Fruit fly (Drosophila melanogaster) whole organism, embryonic: ENCODE measurements around the gene CG34450.

Source experiments
- Abd-B ChIP-seq: fragments of 200-800 bp; sonication (Bioruptor generic); optimal IDR thresholded peaks from 2 replicates; lab custom pipeline; 2018; ENCODE audit warnings: missing biosample characterization, mild to moderate bottlenecking, missing genetic modification characterization, moderate library complexity
- CG1024 ChIP-seq: fragments of 200-800 bp; sonication (Bioruptor generic); IDR thresholded peaks from 2 replicates; pipeline ENCODE4 v1.3.6; 2022; ENCODE audit warnings: missing biosample characterization, missing genetic modification characterization
- CG10654 ChIP-seq: fragments of 200-800 bp; sonication (Bioruptor generic); optimal IDR thresholded peaks from 2 replicates; lab custom pipeline; 2016; ENCODE audit warnings: missing biosample characterization, missing genetic modification characterization
- CG10959 ChIP-seq: fragments of 200-800 bp; sonication (Bioruptor generic); IDR thresholded peaks from 2 replicates; pipeline ENCODE4 v1.3.6; 2022; ENCODE audit warnings: missing biosample characterization, missing genetic modification characterization
- CG11247 ChIP-seq: fragments of 200-800 bp; sonication (Bioruptor generic); IDR thresholded peaks from 2 replicates; pipeline ENCODE4 v1.3.6; 2022; ENCODE audit warnings: missing biosample characterization, missing genetic modification characterization
- CG12071 ChIP-seq: fragments of 200-800 bp; sonication (Bioruptor generic); optimal IDR thresholded peaks from 3 replicates; lab custom pipeline; 2018; ENCODE audit warnings: missing biosample characterization, mild to moderate bottlenecking, missing genetic modification characterization
- CG12659 ChIP-seq: fragments of 200-800 bp; sonication (Bioruptor generic); optimal IDR thresholded peaks from 3 replicates; lab custom pipeline; 2017; ENCODE audit warnings: mild to moderate bottlenecking, missing biosample characterization, missing genetic modification reagents, missing genetic modification characterization
- CG12769 ChIP-seq: fragments of 200-800 bp; sonication (Bioruptor generic); optimal IDR thresholded peaks from 2 replicates; lab custom pipeline; 2019; ENCODE audit warnings: missing biosample characterization, mild to moderate bottlenecking, missing genetic modification characterization, moderate library complexity
- CG12942 ChIP-seq: fragments of 200-800 bp; sonication (Bioruptor generic); optimal IDR thresholded peaks from 3 replicates; lab custom pipeline; 2016; ENCODE audit warnings: missing biosample characterization, missing genetic modification characterization
- CG13296 ChIP-seq: fragments of 200-800 bp; sonication (Bioruptor generic); optimal IDR thresholded peaks from 3 replicates; lab custom pipeline; 2018; ENCODE audit warnings: missing biosample characterization, mild to moderate bottlenecking, missing genetic modification characterization
- CG13424 ChIP-seq: fragments of 200-800 bp; sonication (Bioruptor generic); optimal IDR thresholded peaks from 2 replicates; lab custom pipeline; 2019; ENCODE audit warnings: missing biosample characterization, mild to moderate bottlenecking, missing genetic modification characterization, moderate library complexity
- CG14710 ChIP-seq: fragments of 200-800 bp; sonication (Bioruptor generic); optimal IDR thresholded peaks from 3 replicates; lab custom pipeline; 2019; ENCODE audit warnings: missing biosample characterization, mild to moderate bottlenecking, missing genetic modification characterization, moderate library complexity
- CG18011 ChIP-seq: fragments of 200-800 bp; sonication (Bioruptor generic); optimal IDR thresholded peaks from 2 replicates; lab custom pipeline; 2017; ENCODE audit warnings: missing biosample characterization, missing genetic modification characterization, mild to moderate bottlenecking, moderate library complexity, missing genotype
- CG2199 ChIP-seq: fragments of 200-800 bp; sonication (Bioruptor generic); IDR thresholded peaks from 3 replicates; pipeline ENCODE4 v1.3.6; 2022; ENCODE audit warnings: missing biosample characterization, missing genetic modification characterization
- CG2678 ChIP-seq: fragments of 200-800 bp; sonication (Bioruptor generic); optimal IDR thresholded peaks from 3 replicates; lab custom pipeline; 2019; ENCODE audit warnings: missing biosample characterization, mild to moderate bottlenecking, missing genetic modification characterization, moderate library complexity
- CG31441 ChIP-seq: fragments of 200-800 bp; sonication (Bioruptor generic); IDR thresholded peaks from 2 replicates; pipeline ENCODE4 v1.3.6; 2022; ENCODE audit warnings: missing biosample characterization, missing genetic modification characterization
- CG3163 ChIP-seq: fragments of 200-800 bp; sonication (Bioruptor generic); optimal IDR thresholded peaks from 3 replicates; lab custom pipeline; 2016; ENCODE audit warnings: missing biosample characterization, missing genetic modification characterization
- CG3281 ChIP-seq: fragments of 200-800 bp; sonication (Bioruptor generic); optimal IDR thresholded peaks from 3 replicates; lab custom pipeline; 2017; ENCODE audit warnings: missing biosample characterization, mild to moderate bottlenecking, missing genetic modification characterization
- CG4404 ChIP-seq: fragments of 200-800 bp; sonication (Bioruptor generic); IDR thresholded peaks from 2 replicates; pipeline ENCODE4 v1.3.6; 2022; ENCODE audit warnings: missing biosample characterization, missing genetic modification characterization
- CG4617 ChIP-seq: fragments of 200-800 bp; sonication (Bioruptor generic); optimal IDR thresholded peaks from 3 replicates; lab custom pipeline; 2016; ENCODE audit warnings: missing biosample characterization, missing genetic modification characterization, borderline replicate concordance
- CG6254 ChIP-seq: fragments of 200-800 bp; sonication (Bioruptor generic); optimal IDR thresholded peaks from 3 replicates; lab custom pipeline; 2017; ENCODE audit warnings: mild to moderate bottlenecking, missing biosample characterization, missing genetic modification reagents, missing genetic modification characterization
- CG6765 ChIP-seq: fragments of 200-800 bp; sonication (Bioruptor generic); optimal IDR thresholded peaks from 3 replicates; lab custom pipeline; 2017; ENCODE audit warnings: missing biosample characterization, mild to moderate bottlenecking, missing genetic modification characterization
- CG6813 ChIP-seq: fragments of 200-800 bp; sonication (Bioruptor generic); optimal IDR thresholded peaks from 2 replicates; lab custom pipeline; 2017; ENCODE audit warnings: missing biosample characterization, missing genetic modification characterization, mild to moderate bottlenecking, moderate library complexity, missing genetic modification reagents
- CG8290 ChIP-seq, 3 experiments: fragments of 200-800 bp; sonication (Bioruptor generic); optimal IDR thresholded peaks; 2 replicates each; lab custom pipeline; 2016 to 2019; ENCODE audit warnings: missing biosample characterization in 3 of 3, missing genetic modification characterization in 3 of 3, mild to moderate bottlenecking in 2 of 3, moderate library complexity in 1 of 3
- CG8388 ChIP-seq: fragments of 200-800 bp; sonication (Bioruptor generic); optimal IDR thresholded peaks from 2 replicates; lab custom pipeline; 2019; ENCODE audit warnings: missing biosample characterization, mild to moderate bottlenecking, missing genetic modification characterization, moderate library complexity
- CG9609 ChIP-seq: fragments of 200-800 bp; sonication (Bioruptor generic); optimal IDR thresholded peaks from 3 replicates; lab custom pipeline; 2016; ENCODE audit warnings: missing biosample characterization, missing genetic modification characterization
- CG9817 ChIP-seq: fragments of 200-800 bp; sonication (Bioruptor generic); optimal IDR thresholded peaks from 2 replicates; lab custom pipeline; 2018; ENCODE audit warnings: missing biosample characterization, mild to moderate bottlenecking, missing genetic modification characterization, moderate library complexity
- CG9932 ChIP-seq: fragments of 200-800 bp; sonication (Bioruptor generic); IDR thresholded peaks from 2 replicates; pipeline ENCODE4 v1.3.6; 2022; ENCODE audit warnings: missing biosample characterization, missing genetic modification characterization
- Dad ChIP-seq: fragments of 200-800 bp; sonication (Bioruptor generic); optimal IDR thresholded peaks from 3 replicates; lab custom pipeline; 2016; ENCODE audit warnings: missing biosample characterization, missing genetic modification characterization
- Dbx ChIP-seq: fragments of 200-800 bp; sonication (Bioruptor generic); IDR thresholded peaks from 3 replicates; pipeline ENCODE4 v1.3.6; 2022; ENCODE audit warnings: missing biosample characterization, missing genetic modification characterization
- HmgZ ChIP-seq: fragments of 200-800 bp; sonication (Bioruptor generic); optimal IDR thresholded peaks from 2 replicates; lab custom pipeline; 2018; ENCODE audit warnings: missing biosample characterization, mild to moderate bottlenecking, missing genetic modification characterization
- Max ChIP-seq: fragments of 200-800 bp; sonication (Bioruptor generic); optimal IDR thresholded peaks from 2 replicates; lab custom pipeline; 2016; ENCODE audit warnings: missing biosample characterization, mild to moderate bottlenecking, missing genetic modification characterization
- Ravus ChIP-seq: fragments of 200-800 bp; sonication (Bioruptor generic); IDR thresholded peaks from 2 replicates; pipeline ENCODE4 v1.3.6; 2022; ENCODE audit warnings: missing biosample characterization, missing genetic modification characterization
- Sox102F ChIP-seq: fragments of 200-800 bp; sonication (Bioruptor generic); optimal IDR thresholded peaks from 2 replicates; lab custom pipeline; 2018; ENCODE audit warnings: missing biosample characterization, mild to moderate bottlenecking, missing genetic modification characterization, moderate library complexity
- Ssrp ChIP-seq: fragments of 200-800 bp; sonication (Bioruptor generic); optimal IDR thresholded peaks from 2 replicates; lab custom pipeline; 2018; ENCODE audit warnings: missing biosample characterization, mild to moderate bottlenecking, missing genetic modification characterization, moderate library complexity
- Taf1 ChIP-seq: fragments of 200-800 bp; sonication (Bioruptor generic); IDR thresholded peaks from 2 replicates; pipeline ENCODE4 v1.3.6; 2022; ENCODE audit warnings: missing biosample characterization, missing genetic modification characterization
- Xrp1 ChIP-seq: fragments of 200-800 bp; sonication (Bioruptor generic); IDR thresholded peaks from 2 replicates; pipeline ENCODE4 v1.3.6; 2022; ENCODE audit warnings: missing biosample characterization, missing genetic modification characterization
- crol ChIP-seq: fragments of 200-800 bp; sonication (Bioruptor generic); IDR thresholded peaks from 2 replicates; pipeline ENCODE4 v1.3.6; 2022; ENCODE audit warnings: missing biosample characterization, missing genetic modification characterization
- ems ChIP-seq: fragments of 200-800 bp; sonication (Bioruptor generic); optimal IDR thresholded peaks from 3 replicates; lab custom pipeline; 2016; ENCODE audit warnings: missing biosample characterization, missing genetic modification characterization
- en ChIP-seq: fragments of 200-800 bp; sonication (Bioruptor generic); optimal IDR thresholded peaks from 2 replicates; lab custom pipeline; 2016; ENCODE audit warnings: missing biosample characterization, missing genetic modification characterization
- gcm ChIP-seq: fragments of 200-800 bp; sonication (Bioruptor generic); optimal IDR thresholded peaks from 2 replicates; lab custom pipeline; 2019; ENCODE audit warnings: missing biosample characterization, mild to moderate bottlenecking, missing genetic modification characterization, moderate library complexity
- insv ChIP-seq, 2 experiments: fragments of 200-800 bp; sonication (Bioruptor generic); optimal IDR thresholded peaks; 3 replicates each; lab custom pipeline; 2016 to 2018; ENCODE audit warnings: missing biosample characterization in 2 of 2, missing genetic modification characterization in 2 of 2
- mam ChIP-seq: fragments of 200-800 bp; sonication (Bioruptor generic); optimal IDR thresholded peaks from 3 replicates; lab custom pipeline; 2016; ENCODE audit warnings: missing biosample characterization, missing genetic modification characterization
- psq ChIP-seq: fragments of 200-800 bp; sonication (Bioruptor generic); optimal IDR thresholded peaks from 2 replicates; lab custom pipeline; 2017; ENCODE audit warnings: missing biosample characterization, missing genetic modification characterization
- repo ChIP-seq: fragments of 200-800 bp; sonication (Bioruptor generic); optimal IDR thresholded peaks from 2 replicates; lab custom pipeline; 2016; ENCODE audit warnings: missing biosample characterization, missing genetic modification characterization
- sisA ChIP-seq: fragments of 200-800 bp; sonication (Bioruptor generic); IDR thresholded peaks from 2 replicates; pipeline ENCODE4 v1.3.6; 2022; ENCODE audit warnings: missing biosample characterization, missing genetic modification characterization
- ttk ChIP-seq: fragments of 200-800 bp; sonication (Bioruptor generic); IDR thresholded peaks from 2 replicates; pipeline ENCODE4 v2.1.2; 2022; ENCODE audit warnings: missing biosample characterization, missing genetic modification characterization
- yki ChIP-seq: fragments of >200 bp; optimal IDR thresholded peaks from 3 replicates; lab custom pipeline; 2018
- zen ChIP-seq: fragments of 200-800 bp; sonication (Bioruptor generic); optimal IDR thresholded peaks from 3 replicates; lab custom pipeline; 2018; ENCODE audit warnings: missing biosample characterization, mild to moderate bottlenecking, missing genetic modification characterization, moderate library complexity

The CG34450 gene

DNA sequence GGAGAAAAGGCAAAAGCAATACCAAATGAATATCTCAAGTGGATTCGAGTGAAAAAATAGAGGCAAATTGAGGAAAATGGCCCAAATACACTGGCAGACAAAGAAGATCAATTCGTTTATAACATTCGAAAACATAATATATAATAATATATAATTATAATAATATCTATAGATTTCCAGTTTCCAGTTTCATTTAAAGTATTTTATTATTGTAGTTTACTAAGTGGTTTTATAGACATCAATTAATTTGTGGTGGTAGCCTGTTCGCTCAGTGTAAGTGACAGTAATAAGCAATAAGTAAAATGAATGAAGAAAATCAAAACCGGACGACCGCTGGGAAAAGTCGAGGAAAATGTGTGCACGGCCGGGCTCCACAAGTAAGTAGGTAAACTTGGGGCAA is 20.0 kb upstream of the CG34450 start (continued):
- TF ChIP-seq sisA (GFP tag; lab: Robert Waterston, UW) (no peak), CG6254 (GFP tag; lab: Kevin White, UChicago) (peak; percentile 30), CG12942 (GFP tag; lab: Kevin White, UChicago) (no peak), insv (GFP tag; optimal IDR thresholded peaks at IDR 0.05; lab: Kevin White, UChicago) (no peak), ems (GFP tag; lab: Kevin White, UChicago) (no peak), CG4404 (no peak), crol (GFP tag; lab: Robert Waterston, UW) (no peak), en (GFP tag; lab: Kevin White, UChicago) (no peak), CG12659 (GFP tag; lab: Kevin White, UChicago) (peak; percentile 31), Max (GFP tag; lab: Kevin White, UChicago) (no peak), CG6765 (GFP tag; lab: Kevin White, UChicago) (no peak), CG9932 (GFP tag; lab: Robert Waterston, UW) (peak; percentile 35; the same call in 1 of the 2 replicates), Abd-B (GFP tag; lab: Kevin White, UChicago) (peak; percentile 16), CG3163 (GFP tag; lab: Kevin White, UChicago) (no peak)

- peak; percentile 64 for TF ChIP-seq CG31441
- TF ChIP-seq CG2678 (tag; lab: Kevin White, UChicago): peak; percentile 69
- TF ChIP-seq CG6254 (GFP tag; lab: Kevin White, UChicago): peak; percentile 20
- peak; percentile 47; the same call in 1 of the 2 replicates for TF ChIP-seq CG11247 (GFP tag; lab: Robert Waterston, UW)
- no peak for TF ChIP-seq psq (GFP tag; lab: Kevin White, UChicago)
- peak; percentile 43 for TF ChIP-seq CG12071
- TF ChIP-seq mam (GFP tag; lab: Kevin White, UChicago): peak; percentile 3
- 0 out of 3 replicates have a peak, but pooled peaks have one; percentile 26 for TF ChIP-seq Dbx (GFP tag; lab: Robert Waterston, UW)
- TF ChIP-seq CG3163 (GFP tag; lab: Kevin White, UChicago): no peak
- peak; percentile 54 for TF ChIP-seq ttk (GFP tag; lab: Robert Waterston, UW)
- TF ChIP-seq Ssrp (tag; lab: Kevin White, UChicago): peak; percentile 49
- peak; percentile 29 for TF ChIP-seq Dad (GFP tag; lab: Kevin White, UChicago)
- TF ChIP-seq Ravus: no peak
- TF ChIP-seq CG9817 (tag; lab: Kevin White, UChicago): peak; percentile 29
- TF ChIP-seq CG13296 (GFP tag; lab: Kevin White, UChicago): peak; percentile 19
- TF ChIP-seq HmgZ (tag; lab: Kevin White, UChicago): no peak
- TF ChIP-seq zen: peak; percentile 44
- no peak for TF ChIP-seq CG8290 (GFP tag; optimal IDR thresholded peaks at IDR 0.05; lab: Kevin White, UChicago)
- peak in 1 of 2 experiments; percentile 81 for TF ChIP-seq CG8290 (tag; optimal IDR thresholded peaks at IDR 0.05; lab: Kevin White, UChicago)
- no peak for TF ChIP-seq Xrp1 (GFP tag; lab: Robert Waterston, UW)
- TF ChIP-seq CG10654: peak; percentile 42
- TF ChIP-seq Taf1 (GFP tag; lab: Robert Waterston, UW): peak; percentile 37; the same call in 1 of the 2 replicates
- TF ChIP-seq CG18011 (GFP tag; lab: Kevin White, UChicago): no peak
- TF ChIP-seq CG10959 (GFP tag; lab: Robert Waterston, UW): no peak
- TF ChIP-seq CG14710 (tag; lab: Kevin White, UChicago): peak; percentile 31
- TF ChIP-seq CG3281: peak; percentile 45
- 0 out of 2 replicates have a peak, but pooled peaks have one; percentile 24 for TF ChIP-seq CG1024
- peak; percentile 43 for TF ChIP-seq gcm (GFP tag; lab: Kevin White, UChicago)
- TF ChIP-seq CG8388 (GFP tag; lab: Kevin White, UChicago): peak; percentile 52
- TF ChIP-seq CG12769 (tag; lab: Kevin White, UChicago): peak; percentile 64
- TF ChIP-seq en (GFP tag; lab: Kevin White, UChicago): no peak
- peak; percentile 17 for TF ChIP-seq CG4617 (GFP tag; lab: Kevin White, UChicago)
- peak; percentile 11 for TF ChIP-seq CG6813 (GFP tag; lab: Kevin White, UChicago)
- TF ChIP-seq Sox102F: peak; percentile 77
- TF ChIP-seq CG13424 (tag; lab: Kevin White, UChicago): peak; percentile 59
- peak; percentile 3 for TF ChIP-seq CG9609 (GFP tag; lab: Kevin White, UChicago)
- peak; percentile 26 for TF ChIP-seq repo (GFP tag; lab: Kevin White, UChicago)
- TF ChIP-seq CG2199 (GFP tag; lab: Robert Waterston, UW): no peak
- TF ChIP-seq yki: no peak
Measured at dm6 chrX:9349224-9349623, 18.9 kb upstream of the CG34450 start.
